Fruit fly (Drosophila melanogaster) whole organism, embryonic: ENCODE data around the gene CG14036.
A peak's percentile ranks its signal among the peaks of the same experiment; 100 is the strongest.

ENCODE experiments used
- C15 ChIP-seq: fragments of 200-800 bp; sonication (Bioruptor generic); IDR thresholded peaks from 3 replicates; pipeline ENCODE4 v1.3.6; 2022; ENCODE audit warnings: missing biosample characterization, missing genetic modification characterization
- CG10147 ChIP-seq: fragments of 200-800 bp; sonication (Bioruptor generic); optimal IDR thresholded peaks from 2 replicates; lab custom pipeline; 2019; ENCODE audit warnings: missing biosample characterization, mild to moderate bottlenecking, missing genetic modification characterization, moderate library complexity
- CG10274 ChIP-seq: fragments of 200-800 bp; sonication (Bioruptor generic); optimal IDR thresholded peaks from 3 replicates; lab custom pipeline; 2017; ENCODE audit warnings: missing biosample characterization, mild to moderate bottlenecking, missing genetic modification characterization
- CG10321 ChIP-seq: fragments of 200-800 bp; sonication (Bioruptor generic); IDR thresholded peaks from 2 replicates; pipeline ENCODE4 v1.3.6; 2022; ENCODE audit warnings: missing biosample characterization, missing genetic modification characterization
- CG11085 ChIP-seq: fragments of 200-800 bp; sonication (Bioruptor generic); IDR thresholded peaks from 2 replicates; pipeline ENCODE4 v1.3.6; 2022; ENCODE audit warnings: missing biosample characterization, missing genetic modification characterization
- CG12769 ChIP-seq: fragments of 200-800 bp; sonication (Bioruptor generic); optimal IDR thresholded peaks from 2 replicates; lab custom pipeline; 2019; ENCODE audit warnings: missing biosample characterization, mild to moderate bottlenecking, missing genetic modification characterization, moderate library complexity
- CG13296 ChIP-seq: fragments of 200-800 bp; sonication (Bioruptor generic); optimal IDR thresholded peaks from 3 replicates; lab custom pipeline; 2018; ENCODE audit warnings: missing biosample characterization, mild to moderate bottlenecking, missing genetic modification characterization
- CG14050 ChIP-seq: fragments of 200-800 bp; sonication (Bioruptor generic); IDR thresholded peaks from 3 replicates; pipeline ENCODE4 v1.3.6; 2022; ENCODE audit warnings: missing biosample characterization, missing genetic modification characterization
- CG14441 ChIP-seq: fragments of 200-800 bp; sonication (Bioruptor generic); IDR thresholded peaks from 2 replicates; pipeline ENCODE4 v1.3.6; 2022; ENCODE audit warnings: missing biosample characterization, missing genetic modification characterization
- CG17361 ChIP-seq: fragments of 200-800 bp; sonication (Bioruptor generic); IDR thresholded peaks from 3 replicates; pipeline ENCODE4 v1.3.6; 2022; ENCODE audit warnings: missing biosample characterization, missing genetic modification characterization
- CG18262 ChIP-seq: fragments of 200-800 bp; optimal IDR thresholded peaks from 3 replicates; lab custom pipeline; 2019; ENCODE audit warnings: missing biosample characterization, mild to moderate bottlenecking, missing genetic modification characterization, moderate library complexity
- CG1832 ChIP-seq: fragments of 200-800 bp; sonication (Bioruptor generic); optimal IDR thresholded peaks from 2 replicates; lab custom pipeline; 2017; ENCODE audit warnings: missing biosample characterization, mild to moderate bottlenecking, missing genetic modification characterization, inconsistent platforms
- CG18476 ChIP-seq: fragments of 200-800 bp; sonication (Bioruptor generic); optimal IDR thresholded peaks from 2 replicates; lab custom pipeline; 2016; ENCODE audit warnings: missing biosample characterization, mild to moderate bottlenecking, missing genetic modification characterization
- CG2129 ChIP-seq: fragments of 200-800 bp; sonication (Bioruptor generic); IDR thresholded peaks from 2 replicates; pipeline ENCODE4 v1.3.6; 2022; ENCODE audit warnings: missing biosample characterization, missing genetic modification characterization; ENCODE audit not compliant: partially characterized antibody
- CG2199 ChIP-seq: fragments of 200-800 bp; sonication (Bioruptor generic); IDR thresholded peaks from 3 replicates; pipeline ENCODE4 v1.3.6; 2022; ENCODE audit warnings: missing biosample characterization, missing genetic modification characterization
- CG3163 ChIP-seq: fragments of 200-800 bp; sonication (Bioruptor generic); optimal IDR thresholded peaks from 3 replicates; lab custom pipeline; 2016; ENCODE audit warnings: missing biosample characterization, missing genetic modification characterization
- CG3281 ChIP-seq: fragments of 200-800 bp; sonication (Bioruptor generic); optimal IDR thresholded peaks from 3 replicates; lab custom pipeline; 2017; ENCODE audit warnings: missing biosample characterization, mild to moderate bottlenecking, missing genetic modification characterization
- CG3847 ChIP-seq: fragments of 200-800 bp; sonication (Bioruptor generic); IDR thresholded peaks from 2 replicates; pipeline ENCODE4 v1.3.6; 2022; ENCODE audit warnings: missing biosample characterization, missing genetic modification characterization
- CG5953 ChIP-seq: fragments of 200-800 bp; sonication (Bioruptor generic); IDR thresholded peaks from 2 replicates; pipeline ENCODE4 v1.3.6; 2022; ENCODE audit warnings: missing biosample characterization, missing genetic modification characterization
- CG6683 ChIP-seq: fragments of 200-800 bp; sonication (Bioruptor generic); optimal IDR thresholded peaks from 2 replicates; lab custom pipeline; 2017; ENCODE audit warnings: missing biosample characterization, mild to moderate bottlenecking, missing genetic modification characterization, missing genetic modification reagents
- CG7786 ChIP-seq: fragments of 200-800 bp; sonication (Bioruptor generic); optimal IDR thresholded peaks from 2 replicates; lab custom pipeline; 2016; ENCODE audit warnings: missing biosample characterization, missing genetic modification characterization
- CG7928 ChIP-seq: fragments of 200-800 bp; sonication (Bioruptor generic); optimal IDR thresholded peaks from 2 replicates; lab custom pipeline; 2017; ENCODE audit warnings: missing biosample characterization, mild to moderate bottlenecking, missing genetic modification characterization
- CG7987 ChIP-seq: fragments of 200-800 bp; sonication (Bioruptor generic); optimal IDR thresholded peaks from 2 replicates; lab custom pipeline; 2018; ENCODE audit warnings: missing biosample characterization, mild to moderate bottlenecking, missing genetic modification characterization, moderate library complexity
- CG8281 ChIP-seq: fragments of 200-800 bp; sonication (Bioruptor generic); optimal IDR thresholded peaks from 2 replicates; lab custom pipeline; 2018; ENCODE audit warnings: missing biosample characterization, mild to moderate bottlenecking, missing genetic modification characterization, moderate library complexity
- CG8478 ChIP-seq: fragments of >200 bp; optimal IDR thresholded peaks from 2 replicates; lab custom pipeline; 2018
- Dip2 ChIP-seq: fragments of 200-800 bp; sonication (Bioruptor generic); IDR thresholded peaks from 2 replicates; pipeline ENCODE4 v1.3.6; 2022; ENCODE audit warnings: missing biosample characterization, missing genetic modification characterization
- ERR ChIP-seq: fragments of 200-800 bp; sonication (Bioruptor generic); optimal IDR thresholded peaks from 2 replicates; lab custom pipeline; 2016; ENCODE audit warnings: missing biosample characterization, missing genetic modification characterization
- Ets65A ChIP-seq: fragments of 200-800 bp; sonication (Bioruptor generic); peaks from one replicate; lab custom pipeline; 2016; ENCODE audit warnings: missing biosample characterization, missing genetic modification characterization
- HmgD ChIP-seq: fragments of 200-800 bp; sonication (Bioruptor generic); optimal IDR thresholded peaks from 3 replicates; lab custom pipeline; 2016; ENCODE audit warnings: missing biosample characterization, missing genetic modification characterization
- Hr51 ChIP-seq, 2 experiments: fragments of 200-800 bp; sonication (Bioruptor generic); optimal IDR thresholded peaks; 2 replicates in 1 of 2; 3 replicates in 1 of 2; lab custom pipeline; 2016 to 2018; ENCODE audit warnings: missing biosample characterization in 2 of 2, missing genetic modification characterization in 2 of 2, mild to moderate bottlenecking in 1 of 2, moderate library complexity in 1 of 2
- MBD-R2 ChIP-seq: fragments of 200-800 bp; sonication (Bioruptor generic); IDR thresholded peaks from 2 replicates; pipeline ENCODE4 v1.3.6; 2022; ENCODE audit warnings: missing biosample characterization, missing genetic modification characterization
- PHDP ChIP-seq: fragments of 200-800 bp; sonication (Bioruptor generic); optimal IDR thresholded peaks from 3 replicates; lab custom pipeline; 2018; ENCODE audit warnings: missing biosample characterization, mild to moderate bottlenecking, missing genetic modification characterization, moderate library complexity
- ara ChIP-seq: fragments of 200-800 bp; sonication (Bioruptor generic); IDR thresholded peaks from 2 replicates; pipeline ENCODE4 v1.3.6; 2022; ENCODE audit warnings: missing biosample characterization, missing genetic modification characterization
- ase ChIP-seq: fragments of 200-800 bp; sonication (Bioruptor generic); IDR thresholded peaks from 3 replicates; pipeline ENCODE4 v1.3.6; 2022; ENCODE audit warnings: missing biosample characterization, missing genetic modification characterization
- bab2 ChIP-seq: fragments of 200-800 bp; sonication (Bioruptor generic); optimal IDR thresholded peaks from 2 replicates; lab custom pipeline; 2016; ENCODE audit warnings: missing biosample characterization, missing genetic modification characterization
- bigmax ChIP-seq: fragments of 200-800 bp; sonication (Bioruptor generic); optimal IDR thresholded peaks from 2 replicates; lab custom pipeline; 2018; ENCODE audit warnings: missing biosample characterization, mild to moderate bottlenecking, missing genetic modification characterization
- br ChIP-seq: fragments of >200 bp; optimal IDR thresholded peaks from 2 replicates; lab custom pipeline; 2017
- bsh ChIP-seq, 2 experiments: fragments of 200-800 bp; sonication (Bioruptor generic); optimal IDR thresholded peaks; 2 replicates each; lab custom pipeline; 2017 to 2018; ENCODE audit warnings: mild to moderate bottlenecking in 2 of 2, missing biosample characterization in 2 of 2, missing genetic modification characterization in 2 of 2, moderate library complexity in 1 of 2
- danr ChIP-seq: fragments of 200-800 bp; sonication (Bioruptor generic); IDR thresholded peaks from 2 replicates; pipeline ENCODE4 v1.3.6; 2022; ENCODE audit warnings: missing biosample characterization, missing genetic modification characterization
- dpn ChIP-seq, 2 experiments: fragments of 200-800 bp; sonication (Bioruptor generic); optimal IDR thresholded peaks; 3 replicates each; lab custom pipeline; 2016; ENCODE audit warnings: missing biosample characterization in 2 of 2, missing genetic modification characterization in 2 of 2
- fu2 ChIP-seq: fragments of 200-800 bp; sonication (Bioruptor generic); optimal IDR thresholded peaks from 2 replicates; lab custom pipeline; 2016; ENCODE audit warnings: missing biosample characterization, missing genetic modification characterization
- grn ChIP-seq: fragments of 200-800 bp; sonication (Bioruptor generic); optimal IDR thresholded peaks from 3 replicates; lab custom pipeline; 2017; ENCODE audit warnings: missing biosample characterization, missing genetic modification characterization
- ham ChIP-seq: fragments of 200-800 bp; sonication (Bioruptor generic); IDR thresholded peaks from 2 replicates; pipeline ENCODE4 v1.3.6; 2022; ENCODE audit warnings: missing biosample characterization, missing genetic modification characterization
- org-1 ChIP-seq: fragments of 200-800 bp; sonication (Bioruptor generic); optimal IDR thresholded peaks from 2 replicates; lab custom pipeline; 2017; ENCODE audit warnings: missing biosample characterization, missing genetic modification characterization
- pho ChIP-seq: fragments of 200-800 bp; sonication (Bioruptor generic); optimal IDR thresholded peaks from 2 replicates; lab custom pipeline; 2016; ENCODE audit warnings: missing biosample characterization, missing genetic modification characterization
- pum ChIP-seq: fragments of 200-800 bp; sonication (Bioruptor generic); optimal IDR thresholded peaks from 2 replicates; lab custom pipeline; 2016; ENCODE audit warnings: missing biosample characterization, missing genetic modification characterization
- sima ChIP-seq: fragments of 200-800 bp; sonication (Bioruptor generic); optimal IDR thresholded peaks from 2 replicates; lab custom pipeline; 2016; ENCODE audit warnings: missing biosample characterization, missing genetic modification characterization
- sqz ChIP-seq: fragments of 200-800 bp; sonication (Bioruptor generic); optimal IDR thresholded peaks from 3 replicates; lab custom pipeline; 2018; ENCODE audit warnings: missing biosample characterization, mild to moderate bottlenecking, missing genetic modification characterization
- usp ChIP-seq: fragments of >200 bp; optimal IDR thresholded peaks from 2 replicates; lab custom pipeline; 2017; ENCODE audit warnings: missing biosample characterization, missing genetic modification characterization
- yki ChIP-seq: fragments of >200 bp; optimal IDR thresholded peaks from 3 replicates; lab custom pipeline; 2018
- zen ChIP-seq: fragments of 200-800 bp; sonication (Bioruptor generic); optimal IDR thresholded peaks from 3 replicates; lab custom pipeline; 2018; ENCODE audit warnings: missing biosample characterization, mild to moderate bottlenecking, missing genetic modification characterization, moderate library complexity

The CG14036 gene

DNA sequence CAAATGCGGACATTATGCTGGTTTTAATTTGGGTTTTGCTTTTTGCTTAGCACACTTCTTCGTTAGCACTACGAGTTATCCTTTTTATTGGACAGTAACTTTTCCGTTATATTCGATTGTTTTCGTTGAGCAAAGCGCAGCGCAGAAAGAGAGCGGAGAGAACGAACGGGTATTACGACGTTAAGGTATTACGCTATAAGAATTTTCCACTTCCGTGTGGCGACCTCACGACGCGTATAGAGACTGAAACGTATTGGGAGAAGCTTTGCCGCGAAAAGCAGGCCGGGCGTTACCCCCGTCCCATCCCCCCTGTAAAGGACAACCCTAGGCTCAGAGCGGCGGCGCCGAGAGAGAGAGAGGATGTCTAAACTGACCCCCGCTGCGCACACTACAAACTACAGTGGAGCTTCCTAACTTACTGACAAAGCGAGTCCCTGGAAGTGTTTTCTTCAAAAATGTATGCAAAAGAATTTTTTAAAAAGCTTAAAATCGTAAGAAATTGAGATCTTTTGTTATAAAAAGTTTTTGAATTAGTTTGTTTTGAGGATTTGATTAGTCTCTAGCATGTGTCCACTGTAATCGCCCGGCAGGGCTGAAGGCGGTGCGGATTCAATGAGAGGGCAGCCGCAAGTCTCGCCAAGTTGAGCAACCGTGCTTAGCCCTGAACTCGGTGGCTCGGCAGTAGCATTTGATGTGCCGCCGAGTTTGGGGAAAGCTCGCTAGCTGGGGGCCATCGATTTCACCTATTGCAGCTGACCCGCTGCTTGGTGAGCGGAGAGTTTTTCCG lies 49.9 kb downstream of the CG14036 start (continued):
- TF ChIP-seq pum (peak; percentile 93), bigmax (peak; percentile 56), Hr51 (GFP tag; optimal IDR thresholded peaks at IDR 0.05; lab: Kevin White, UChicago) (peak; percentile 92 to 93), CG6683 (GFP tag; lab: Kevin White, UChicago) (peak; percentile 93), dpn (GFP tag; optimal IDR thresholded peaks at IDR 0.05; lab: Kevin White, UChicago) (peak; percentile 95 to 96), ERR (GFP tag; lab: Kevin White, UChicago) (peak; percentile 95), CG2129 (GFP tag; lab: Robert Waterston, UW) (no peak), bsh (GFP tag; optimal IDR thresholded peaks at IDR 0.05; lab: Kevin White, UChicago) (peak; percentile 61 to 95), yki (no peak), danr (GFP tag; lab: Robert Waterston, UW) (peak; percentile 90), CG7786 (GFP tag; lab: Kevin White, UChicago) (peak; percentile 97), CG2199 (GFP tag; lab: Robert Waterston, UW) (peak; percentile 79; the same call in 2 of the 3 replicates), ara (GFP tag; lab: Robert Waterston, UW) (peak; percentile 92), CG14050 (GFP tag; lab: Robert Waterston, UW) (peak; percentile 92), org-1 (GFP tag; lab: Kevin White, UChicago) (peak; percentile 92), CG7928 (peak; percentile 80), CG10147 (GFP tag; lab: Kevin White, UChicago) (peak; percentile 96), CG7987 (GFP tag; lab: Kevin White, UChicago) (peak; percentile 89), CG5953 (peak; percentile 95), CG11085 (GFP tag; lab: Robert Waterston, UW) (peak; percentile 95), CG18476 (GFP tag; lab: Kevin White, UChicago) (peak; percentile 91), CG8281 (peak; percentile 84), PHDP (tag; lab: Kevin White, UChicago) (peak; percentile 96), CG1832 (peak; percentile 30), bab2 (GFP tag; lab: Kevin White, UChicago) (peak; percentile 96), CG17361 (peak; percentile 92), CG12769 (tag; lab: Kevin White, UChicago) (peak; percentile 95), MBD-R2 (peak; percentile 89), Dip2 (peak; percentile 57), ham (GFP tag; lab: Robert Waterston, UW) (peak; percentile 75; the same call in 1 of the 2 replicates), CG10274 (GFP tag; lab: Kevin White, UChicago) (peak; percentile 78), CG3163 (GFP tag; lab: Kevin White, UChicago) (peak; percentile 78), ase (GFP tag; lab: Robert Waterston, UW) (peak; percentile 94), zen (tag; lab: Kevin White, UChicago) (peak; percentile 88), CG3847 (GFP tag; lab: Robert Waterston, UW) (peak; percentile 96), Ets65A (GFP tag; lab: Kevin White, UChicago) (peak; percentile 99), CG10321 (GFP tag; lab: Robert Waterston, UW) (peak; percentile 65; the same call in 1 of the 2 replicates), HmgD (GFP tag; lab: Kevin White, UChicago) (peak; percentile 92), CG18262 (tag; lab: Kevin White, UChicago) (peak; percentile 90), sima (peak; percentile 87), C15 (peak; percentile 89), usp (no peak), grn (peak; percentile 60), CG3281 (GFP tag; lab: Kevin White, UChicago) (peak; percentile 95), CG14441 (GFP tag; lab: Robert Waterston, UW) (peak; percentile 96), sqz (GFP tag; lab: Kevin White, UChicago) (peak; percentile 81), CG13296 (GFP tag; lab: Kevin White, UChicago) (peak; percentile 96), CG8478 (no peak), pho (peak; percentile 97), br (lab: Kevin White, UChicago) (no peak), fu2 (GFP tag; lab: Kevin White, UChicago) (peak; percentile 95)
